Worm (Caenorhabditis elegans): ENCODE data around the gene F59A7.14.

Gene F59A7.14

ce11 chrV:2067985-2068499, 49.3 kb downstream of the F59A7.14 start, which contains the start of gene lbp-9 (continued):
- TF ChIP-seq nhr-42 (GFP tag; IDR thresholded peaks at IDR 0.05) (no peak), dmd-8 (GFP tag; IDR thresholded peaks at IDR 0.05) (0 out of 2 replicates have a peak, but pooled peaks have one; percentile 47), unc-62 (GFP tag; optimal IDR thresholded peaks at IDR 0.05 in 1 of 2) (no peak), unc-62 (tag; optimal IDR thresholded peaks at IDR 0.05) (no peak), nhr-28 (tag; optimal IDR thresholded peaks at IDR 0.05) (peak; percentile 53), nhr-6 (tag; optimal IDR thresholded peaks at IDR 0.05) (no peak), nhr-25 (tag; optimal IDR thresholded peaks at IDR 0.05; ENCODE audit: borderline replicate concordance, insufficient read depth) (peak; percentile 49), snpc-4 (tag; optimal IDR thresholded peaks at IDR 0.05) (no peak), nhr-48 (tag; optimal IDR thresholded peaks at IDR 0.05) (no peak), set-16 (GFP tag; IDR thresholded peaks at IDR 0.05) (peak; percentile 58), T20F7.1 (GFP tag; optimal IDR thresholded peaks at IDR 0.05) (no peak), hlh-30 (tag; optimal IDR thresholded peaks at IDR 0.05; ENCODE audit: insufficient read depth) (peak; percentile 96), ceh-32 (tag; optimal IDR thresholded peaks at IDR 0.05; ENCODE audit: poor library complexity) (no peak), lin-38 (GFP tag; IDR thresholded peaks at IDR 0.05) (peak; percentile 8; the same call in 1 of the 2 replicates), duxl-1 (tag; optimal IDR thresholded peaks at IDR 0.05; ENCODE audit: poor library complexity) (peak; percentile 6), ama-1 (optimal IDR thresholded peaks at IDR 0.05) (peak; percentile 23), lir-3 (tag; optimal IDR thresholded peaks at IDR 0.05) (no peak), hlh-11 (tag; optimal IDR thresholded peaks at IDR 0.05) (peak; percentile 73), tra-1 (GFP tag; IDR thresholded peaks at IDR 0.05) (no peak), ctbp-1 (GFP tag; IDR thresholded peaks at IDR 0.05) (peak; percentile 46; the same call in 1 of the 2 replicates), zfp-3 (GFP tag; conservative IDR thresholded peaks at IDR 0.05) (no peak), dpl-1 (GFP tag; optimal IDR thresholded peaks at IDR 0.05) (peak; percentile 17), unc-130 (GFP tag; optimal IDR thresholded peaks at IDR 0.05) (no peak), fos-1 (tag; optimal IDR thresholded peaks at IDR 0.05) (no peak), fkh-10 (GFP tag; optimal IDR thresholded peaks at IDR 0.05) (no peak), snpc-1.2 (GFP tag; IDR thresholded peaks at IDR 0.05) (peak; percentile 43; the same call in 1 of the 2 replicates), Y105C5A.15 (GFP tag; IDR thresholded peaks at IDR 0.05) (no peak), ceh-62 (tag; optimal IDR thresholded peaks at IDR 0.05) (no peak), aha-1 (tag) (peak; percentile 97), lin-1 (GFP tag; IDR thresholded peaks at IDR 0.05) (no peak), lim-7 (GFP tag; IDR thresholded peaks at IDR 0.05) (peak; percentile 66; the same call in 1 of the 2 replicates), ceh-44 (GFP tag; IDR thresholded peaks at IDR 0.05) (no peak), spr-3 (GFP tag; optimal IDR thresholded peaks at IDR 0.05) (no peak), ces-1 (GFP tag; optimal IDR thresholded peaks at IDR 0.05) (no peak), lin-29 (GFP tag; IDR thresholded peaks at IDR 0.05) (no peak), nhr-237 (tag; optimal IDR thresholded peaks at IDR 0.05) (no peak), gei-8 (GFP tag; optimal IDR thresholded peaks at IDR 0.05) (no peak), mep-1 (tag; optimal IDR thresholded peaks at IDR 0.05) (peak; percentile 67), mes-2 (tag; optimal IDR thresholded peaks at IDR 0.05; ENCODE audit: poor library complexity, severe bottlenecking) (peak; percentile 46), tag-97 (GFP tag; IDR thresholded peaks at IDR 0.05) (no peak), daf-16 (GFP tag; optimal IDR thresholded peaks at IDR 0.05) (no peak), daf-16 (tag; optimal IDR thresholded peaks at IDR 0.05) (peak; percentile 16), D1046.2 (GFP tag; IDR thresholded peaks at IDR 0.05) (0 out of 2 replicates have a peak, but pooled peaks have one; percentile 16), nhr-102 (tag; optimal IDR thresholded peaks at IDR 0.05) (no peak), nhr-111 (GFP tag; optimal IDR thresholded peaks at IDR 0.05) (no peak), lsy-2 (tag; optimal IDR thresholded peaks at IDR 0.05) (peak in 1 of 2 experiments; percentile 47), mxl-2 (GFP tag; conservative IDR thresholded peaks at IDR 0.05) (no peak), egl-43 (GFP tag; IDR thresholded peaks at IDR 0.05) (peak; percentile 47; the same call in 1 of the 2 replicates), nhr-41 (GFP tag; IDR thresholded peaks at IDR 0.05) (no peak), php-3 (GFP tag; IDR thresholded peaks at IDR 0.05) (0 out of 2 replicates have a peak, but pooled peaks have one; percentile 30), F49E8.2 (tag; optimal IDR thresholded peaks at IDR 0.05; ENCODE audit: borderline replicate concordance) (no peak)

Data from whole organism, L4 larva.